Worm (Caenorhabditis elegans) whole organism, L4 larva: ENCODE results near the gene tbx-32.
"Not testable (repeated sequence)": the region's sequence is repeated elsewhere in the genome, so short reads cannot be mapped to it uniquely, and the experiment has no call there.

ENCODE experiments used
- ZK337.2 ChIP-seq: fragments of 200-800 bp; sonication (Bioruptor generic); IDR thresholded peaks from 2 replicates; pipeline ENCODE4 v1.3.6; 2022; ENCODE audit warnings: missing genetic modification reagents, missing genetic modification characterization, missing compliant biosample characterization
- daf-19 ChIP-seq: fragments of 200-800 bp; sonication (Bioruptor generic); conservative IDR thresholded peaks from 2 replicates; pipeline ENCODE4 v1.3.6; 2022; ENCODE audit warnings: missing genetic modification characterization, missing compliant biosample characterization
- lin-29 ChIP-seq: fragments of 200-800 bp; sonication (Bioruptor generic); IDR thresholded peaks from 2 replicates; pipeline ENCODE4 v1.3.6; 2022; ENCODE audit warnings: missing genetic modification reagents, missing genetic modification characterization, missing compliant biosample characterization
- vab-7 ChIP-seq: fragments of 200-800 bp; sonication (Bioruptor generic); IDR thresholded peaks from 2 replicates; pipeline ENCODE4 v1.3.6; 2022; ENCODE audit warnings: missing genetic modification reagents, missing genetic modification characterization, missing compliant biosample characterization
- zag-1 ChIP-seq: fragments of 150-350 bp; optimal IDR thresholded peaks from 2 replicates; lab custom pipeline; 2014; ENCODE audit warnings: missing biosample characterization, missing genetic modification characterization
- ztf-11 ChIP-seq: fragments of 150-350 bp; optimal IDR thresholded peaks from 2 replicates; lab custom pipeline; 2014; ENCODE audit warnings: missing biosample characterization, missing genetic modification characterization

- not testable (repeated sequence) for TF ChIP-seq ZK337.2 (GFP tag; lab: Robert Waterston, UW); daf-19 (GFP tag; lab: Robert Waterston, UW); lin-29; ztf-11 (tag; lab: Kevin White, UChicago); zag-1 (tag; lab: Kevin White, UChicago); vab-7 (GFP tag; lab: Robert Waterston, UW)
These were observed 19.8 kb downstream of the tbx-32 start for ce11 chrX:1675147-1675546.
